Fruit fly (Drosophila melanogaster): ENCODE results near the gene GstT3.

GstT3 gene

dm6 chrX:20423747-20424165 lies 43.5 kb upstream of the GstT3 start, which contains the start of the genes Pp4-19C and cactin (continued):
- TF ChIP-seq CG12391 (tag; optimal IDR thresholded peaks at IDR 0.05) (peak; percentile 34), ham (GFP tag; IDR thresholded peaks at IDR 0.05) (no peak), unpg (GFP tag; optimal IDR thresholded peaks at IDR 0.05) (no peak), ap (GFP tag; IDR thresholded peaks at IDR 0.05) (no peak), knrl (GFP tag; IDR thresholded peaks at IDR 0.05; ENCODE audit: partially characterized antibody) (peak; percentile 93), toy (GFP tag; IDR thresholded peaks at IDR 0.05) (no peak), dmrt11E (tag; optimal IDR thresholded peaks at IDR 0.05) (peak; percentile 28), schlank (tag; optimal IDR thresholded peaks at IDR 0.05) (no peak), PHDP (tag; optimal IDR thresholded peaks at IDR 0.05) (no peak), scrt (GFP tag; optimal IDR thresholded peaks at IDR 0.05) (no peak), CG11247 (GFP tag; IDR thresholded peaks at IDR 0.05) (no peak), CG6254 (GFP tag; optimal IDR thresholded peaks at IDR 0.05) (no peak), CG13123 (GFP tag; optimal IDR thresholded peaks at IDR 0.05) (no peak), CG4730 (GFP tag; IDR thresholded peaks at IDR 0.05) (no peak), ken (GFP tag; IDR thresholded peaks at IDR 0.05) (no peak), BEAF-32 (GFP tag; optimal IDR thresholded peaks at IDR 0.05) (peak; percentile 93), CG9932 (GFP tag; IDR thresholded peaks at IDR 0.05) (peak; percentile 56; the same call in 1 of the 2 replicates), CG8290 (GFP tag; optimal IDR thresholded peaks at IDR 0.05) (no peak), CG8290 (tag; optimal IDR thresholded peaks at IDR 0.05) (no peak), nerfin-2 (GFP tag; IDR thresholded peaks at IDR 0.05; ENCODE audit: partially characterized antibody) (peak; percentile 86), YL-1 (GFP tag; optimal IDR thresholded peaks at IDR 0.05) (peak; percentile 79), Dip2 (GFP tag; IDR thresholded peaks at IDR 0.05) (no peak), Xbp1 (GFP tag; optimal IDR thresholded peaks at IDR 0.05) (no peak), ci (GFP tag; IDR thresholded peaks at IDR 0.05) (no peak), CG3847 (GFP tag; IDR thresholded peaks at IDR 0.05) (peak; percentile 15; the same call in 1 of the 2 replicates), CG9727 (GFP tag; optimal IDR thresholded peaks at IDR 0.05) (no peak), tna (GFP tag; IDR thresholded peaks at IDR 0.05; ENCODE audit: partially characterized antibody) (peak; percentile 61; the same call in 1 of the 2 replicates), slp2 (GFP tag; optimal IDR thresholded peaks at IDR 0.05) (no peak), CG1792 (GFP tag; optimal IDR thresholded peaks at IDR 0.05) (peak; percentile 28), CG18619 (GFP tag; optimal IDR thresholded peaks at IDR 0.05) (no peak), pho (GFP tag; optimal IDR thresholded peaks at IDR 0.05) (peak; percentile 19), CG13624 (GFP tag; optimal IDR thresholded peaks at IDR 0.05) (peak; percentile 24), CG8924 (tag; optimal IDR thresholded peaks at IDR 0.05) (peak; percentile 40), CG7357 (GFP tag; IDR thresholded peaks at IDR 0.05) (peak; percentile 57; the same call in 1 of the 3 replicates), Ptx1 (GFP tag; IDR thresholded peaks at IDR 0.05) (peak; percentile 31; the same call in 1 of the 2 replicates), hkb (optimal IDR thresholded peaks at IDR 0.05) (no peak), hkb (GFP tag; IDR thresholded peaks at IDR 0.05) (no peak), CG4404 (GFP tag; IDR thresholded peaks at IDR 0.05) (no peak), CG17568 (GFP tag; optimal IDR thresholded peaks at IDR 0.05) (no peak), Bteb2 (GFP tag; optimal IDR thresholded peaks at IDR 0.05) (peak; percentile 3), HmgZ (tag; optimal IDR thresholded peaks at IDR 0.05) (no peak), Vsx1 (GFP tag; optimal IDR thresholded peaks at IDR 0.05) (no peak), z (GFP tag; IDR thresholded peaks at IDR 0.05) (no peak), zfh2 (GFP tag; optimal IDR thresholded peaks at IDR 0.05) (peak; percentile 35), Dbx (GFP tag; IDR thresholded peaks at IDR 0.05) (no peak), Max (GFP tag; optimal IDR thresholded peaks at IDR 0.05) (no peak), Usf (GFP tag; optimal IDR thresholded peaks at IDR 0.05) (no peak), CG8944 (GFP tag; optimal IDR thresholded peaks at IDR 0.05) (peak; percentile 41), CG18599 (GFP tag; optimal IDR thresholded peaks at IDR 0.05) (no peak), CG17612 (GFP tag; IDR thresholded peaks at IDR 0.05) (no peak), chn (GFP tag; optimal IDR thresholded peaks at IDR 0.05) (no peak), CG6854 (GFP tag; optimal IDR thresholded peaks at IDR 0.05) (no peak)

All from whole organism, embryonic.